Fruit fly (Drosophila melanogaster): Measurements from ENCODE around the gene modSP.

modSP gene

dm6 chr3R:16614241-16614640, 41.2 kb downstream of the modSP start, which contains the start of gene CG10340 (continued):
- TF ChIP-seq prd (optimal IDR thresholded peaks at IDR 0.05) (no peak), prd (GFP tag; IDR thresholded peaks at IDR 0.05) (peak; percentile 30; the same call in 1 of the 3 replicates), Xrp1 (GFP tag; IDR thresholded peaks at IDR 0.05) (no peak), CG14710 (tag; optimal IDR thresholded peaks at IDR 0.05) (peak; percentile 51), CG8089 (GFP tag; optimal IDR thresholded peaks at IDR 0.05) (no peak), CG8765 (GFP tag; IDR thresholded peaks at IDR 0.05) (no peak), fd96Cb (tag; optimal IDR thresholded peaks at IDR 0.05) (no peak), zfh2 (GFP tag; optimal IDR thresholded peaks at IDR 0.05) (no peak), Awh (GFP tag; IDR thresholded peaks at IDR 0.05) (no peak), abd-A (tag; optimal IDR thresholded peaks at IDR 0.05) (no peak), Hr78 (GFP tag; optimal IDR thresholded peaks at IDR 0.05) (no peak), mirr (GFP tag; optimal IDR thresholded peaks at IDR 0.05) (no peak), CG30431 (GFP tag; optimal IDR thresholded peaks at IDR 0.05) (no peak), wor (GFP tag; IDR thresholded peaks at IDR 0.05) (no peak), ham (GFP tag; IDR thresholded peaks at IDR 0.05) (no peak), Ssrp (tag; optimal IDR thresholded peaks at IDR 0.05) (no peak), tio (GFP tag; optimal IDR thresholded peaks at IDR 0.05) (no peak), pita (GFP tag; optimal IDR thresholded peaks at IDR 0.05) (no peak), ara (GFP tag; IDR thresholded peaks at IDR 0.05) (no peak), chn (GFP tag; optimal IDR thresholded peaks at IDR 0.05) (no peak), CG17361 (GFP tag; IDR thresholded peaks at IDR 0.05) (no peak), ems (GFP tag; optimal IDR thresholded peaks at IDR 0.05) (no peak), Myb (GFP tag; optimal IDR thresholded peaks at IDR 0.05) (no peak), Meics (GFP tag; optimal IDR thresholded peaks at IDR 0.05) (no peak), CG7372 (GFP tag; IDR thresholded peaks at IDR 0.05) (no peak), mld (GFP tag; IDR thresholded peaks at IDR 0.05; ENCODE audit: partially characterized antibody) (no peak), trh (GFP tag; optimal IDR thresholded peaks at IDR 0.05) (no peak), CG3838 (GFP tag; optimal IDR thresholded peaks at IDR 0.05) (no peak), ap (GFP tag; IDR thresholded peaks at IDR 0.05) (no peak), ab (GFP tag; optimal IDR thresholded peaks at IDR 0.05) (no peak), Doc2 (GFP tag; IDR thresholded peaks at IDR 0.05) (no peak), NfI (GFP tag; optimal IDR thresholded peaks at IDR 0.05) (no peak), btn (GFP tag; optimal IDR thresholded peaks at IDR 0.05) (no peak), Side (GFP tag; optimal IDR thresholded peaks at IDR 0.05) (no peak), toy (GFP tag; IDR thresholded peaks at IDR 0.05) (no peak), sqz (GFP tag; optimal IDR thresholded peaks at IDR 0.05) (no peak), lmd (GFP tag; IDR thresholded peaks at IDR 0.05) (no peak), klu (GFP tag; IDR thresholded peaks at IDR 0.05) (no peak), chif (GFP tag; optimal IDR thresholded peaks at IDR 0.05) (no peak), CG11085 (GFP tag; IDR thresholded peaks at IDR 0.05) (no peak), CG10267 (tag; optimal IDR thresholded peaks at IDR 0.05) (peak; percentile 17), wek (GFP tag; optimal IDR thresholded peaks at IDR 0.05) (no peak), croc (GFP tag; conservative IDR thresholded peaks at IDR 0.05) (no peak), wdn (GFP tag; IDR thresholded peaks at IDR 0.05) (no peak), sr (GFP tag; IDR thresholded peaks at IDR 0.05) (no peak), CG8944 (GFP tag; optimal IDR thresholded peaks at IDR 0.05) (no peak), HLH3B (GFP tag; IDR thresholded peaks at IDR 0.05) (no peak), Elba2 (GFP tag; optimal IDR thresholded peaks at IDR 0.05) (peak; percentile 88), CG11398 (GFP tag; optimal IDR thresholded peaks at IDR 0.05) (no peak), CG8281 (tag; optimal IDR thresholded peaks at IDR 0.05) (no peak), twi (tag; optimal IDR thresholded peaks at IDR 0.05) (no peak), Asciz (GFP tag; optimal IDR thresholded peaks at IDR 0.05) (no peak), CG16863 (GFP tag; optimal IDR thresholded peaks at IDR 0.05) (no peak), Mad (GFP tag; optimal IDR thresholded peaks at IDR 0.05) (no peak)
